Worm (Caenorhabditis elegans): ENCODE results near the gene C56E6.4.

Gene C56E6.4

ce11 chrII:6482102-6482501 lies 46.4 kb downstream of the C56E6.4 start, which contains the start of gene del-10:
TSS of gene del-10 (minus strand) at chrII:6482125.
- TF ChIP-seq ceh-13 (GFP tag; optimal IDR thresholded peaks at IDR 0.05) (no peak), ama-1 (optimal IDR thresholded peaks at IDR 0.05) (no peak), flt-1 (GFP tag; IDR thresholded peaks at IDR 0.05) (no peak), sea-1 (GFP tag; conservative IDR thresholded peaks at IDR 0.05) (no peak), tbx-37 (GFP tag; conservative IDR thresholded peaks at IDR 0.05) (no peak), aly-1 (tag; optimal IDR thresholded peaks at IDR 0.05) (no peak)

ce11 chrII:6476655-6477054 lies 51.9 kb downstream of the C56E6.4 start, which contains the start of gene T28D9.4:
TSS of gene T28D9.4 (plus strand) at chrII:6476955.
- no peak for TF ChIP-seq tbx-11 (GFP tag; IDR thresholded peaks at IDR 0.05)
- TF ChIP-seq B0310.2 (tag; optimal IDR thresholded peaks at IDR 0.05), result no peak
- no peak for TF ChIP-seq aly-1 (tag; optimal IDR thresholded peaks at IDR 0.05)
- TF ChIP-seq ets-7 (tag; optimal IDR thresholded peaks at IDR 0.05), result no peak
- no peak for TF ChIP-seq sea-1 (GFP tag; conservative IDR thresholded peaks at IDR 0.05)
- no peak for TF ChIP-seq ceh-13 (GFP tag; optimal IDR thresholded peaks at IDR 0.05)
- TF ChIP-seq hmbx-1 (tag; optimal IDR thresholded peaks at IDR 0.05), result no peak
- no peak for TF ChIP-seq ceh-36 (tag; optimal IDR thresholded peaks at IDR 0.05)
- no peak for TF ChIP-seq hmg-4 (GFP tag; optimal IDR thresholded peaks at IDR 0.05)
- no peak for TF ChIP-seq hnd-1 (tag; optimal IDR thresholded peaks at IDR 0.05)
- no peak for TF ChIP-seq F13C5.2 (tag; optimal IDR thresholded peaks at IDR 0.05)
- TF ChIP-seq tbx-37 (GFP tag; conservative IDR thresholded peaks at IDR 0.05), result no peak
- no peak for TF ChIP-seq tra-4 (tag; optimal IDR thresholded peaks at IDR 0.05)
- TF ChIP-seq flt-1 (GFP tag; IDR thresholded peaks at IDR 0.05), result no peak
- TF ChIP-seq pes-1 (GFP tag; IDR thresholded peaks at IDR 0.05), result no peak
- TF ChIP-seq scrt-1 (GFP tag; IDR thresholded peaks at IDR 0.05), result no peak
- no peak for TF ChIP-seq ama-1 (optimal IDR thresholded peaks at IDR 0.05)

Data from whole organism, early embryonic.